Fruit fly (Drosophila melanogaster): Measurements from ENCODE around the gene CG13068.

dm6 chr3L:16290850-16291249 lies 21.7 kb downstream of the CG13068 start, which contains the start of gene CG13045:
- TF ChIP-seq Ptx1 (GFP tag; IDR thresholded peaks at IDR 0.05), result no peak
- TF ChIP-seq CG6791 (GFP tag; IDR thresholded peaks at IDR 0.05; ENCODE audit: partially characterized antibody), result no peak
- TF ChIP-seq CG8281 (tag; optimal IDR thresholded peaks at IDR 0.05), result no peak
